Worm (Caenorhabditis elegans) whole organism, mixed stage, embryonic: ENCODE data around the gene ceh-90.

Experiments
- M03D4.4 ChIP-seq: sonication (generic microtip); optimal IDR thresholded peaks from 2 replicates; lab custom pipeline; 2017; ENCODE audit warnings: mild to moderate bottlenecking, missing genetic modification characterization, missing compliant biosample characterization
- bed-3 ChIP-seq: fragments of 200-800 bp; sonication (Bioruptor generic); optimal IDR thresholded peaks from 3 replicates; lab custom pipeline; 2018; ENCODE audit warnings: mild to moderate bottlenecking, missing genetic modification characterization, moderate library complexity, missing compliant biosample characterization
- ceh-39 ChIP-seq: fragments of 150-350 bp; optimal IDR thresholded peaks from 2 replicates; lab custom pipeline; 2014; ENCODE audit warnings: missing biosample characterization, missing genetic modification characterization
- ceh-43 ChIP-seq: fragments of 200-800 bp; sonication (Bioruptor generic); optimal IDR thresholded peaks from 2 replicates; lab custom pipeline; 2018; ENCODE audit warnings: mild to moderate bottlenecking, missing genetic modification characterization, moderate library complexity, missing compliant biosample characterization
- ces-1 ChIP-seq: fragments of 150-350 bp; optimal IDR thresholded peaks from 2 replicates; lab custom pipeline; 2014; ENCODE audit warnings: missing biosample characterization, missing genetic modification reagents, missing genetic modification characterization
- drap-1 ChIP-seq: fragments of 200-800 bp; sonication (Bioruptor generic); optimal IDR thresholded peaks from 3 replicates; lab custom pipeline; 2018; ENCODE audit warnings: mild to moderate bottlenecking, missing genetic modification characterization, missing compliant biosample characterization
- elt-1 ChIP-seq: sonication (generic microtip); optimal IDR thresholded peaks from 2 replicates; lab custom pipeline; 2017; ENCODE audit warnings: missing genetic modification characterization, mild to moderate bottlenecking, missing compliant biosample characterization, antibody characterized with exemption, moderate library complexity, borderline replicate concordance; ENCODE audit not compliant: insufficient read depth
- elt-3 ChIP-seq: fragments of 150-350 bp; optimal IDR thresholded peaks from 2 replicates; lab custom pipeline; 2014; ENCODE audit warnings: missing biosample characterization, missing genetic modification characterization
- flh-1 ChIP-seq: fragments of 200-800 bp; sonication (Bioruptor generic); optimal IDR thresholded peaks from 2 replicates; lab custom pipeline; 2018; ENCODE audit warnings: mild to moderate bottlenecking, missing genetic modification characterization, moderate library complexity, missing compliant biosample characterization
- ham-2 ChIP-seq: fragments of 200-800 bp; sonication (Bioruptor generic); optimal IDR thresholded peaks from 2 replicates; lab custom pipeline; 2018; ENCODE audit warnings: mild to moderate bottlenecking, missing genetic modification characterization, missing compliant biosample characterization
- hlh-1 ChIP-seq: fragments of 150-350 bp; optimal IDR thresholded peaks from 2 replicates; lab custom pipeline; 2014; ENCODE audit warnings: missing biosample characterization, missing genetic modification reagents, missing genetic modification characterization
- lin-13 ChIP-seq: fragments of 150-350 bp; optimal IDR thresholded peaks from 2 replicates; lab custom pipeline; 2014; ENCODE audit warnings: missing biosample characterization, missing genetic modification characterization
- lin-32 ChIP-seq: fragments of 200-800 bp; sonication (Bioruptor generic); optimal IDR thresholded peaks from 2 replicates; lab custom pipeline; 2018; ENCODE audit warnings: mild to moderate bottlenecking, missing genetic modification characterization, missing compliant biosample characterization
- mab-5 ChIP-seq: fragments of 150-350 bp; optimal IDR thresholded peaks from 2 replicates; lab custom pipeline; 2014; ENCODE audit warnings: missing biosample characterization, missing genetic modification characterization
- mep-1 ChIP-seq: fragments of 150-350 bp; optimal IDR thresholded peaks from 2 replicates; lab custom pipeline; 2017; ENCODE audit warnings: missing biosample characterization, missing genetic modification reagents, missing genetic modification characterization, inconsistent platforms
- mls-2 ChIP-seq: sonication (generic microtip); optimal IDR thresholded peaks from 2 replicates; lab custom pipeline; 2016; ENCODE audit warnings: mild to moderate bottlenecking, missing genetic modification characterization, moderate library complexity, missing compliant biosample characterization
- nhr-12 ChIP-seq: fragments of 150-350 bp; optimal IDR thresholded peaks from 2 replicates; lab custom pipeline; 2014; ENCODE audit warnings: missing biosample characterization, missing genetic modification characterization
- nhr-2 ChIP-seq: fragments of 150-350 bp; optimal IDR thresholded peaks from 2 replicates; lab custom pipeline; 2014; ENCODE audit warnings: missing biosample characterization, missing genetic modification characterization
- nhr-237 ChIP-seq: fragments of 150-350 bp; optimal IDR thresholded peaks from 2 replicates; lab custom pipeline; 2014; ENCODE audit warnings: missing biosample characterization, missing genetic modification characterization
- nhr-28 ChIP-seq: fragments of 150-350 bp; optimal IDR thresholded peaks from 2 replicates; lab custom pipeline; 2014; ENCODE audit warnings: missing biosample characterization, missing genetic modification characterization
- nhr-76 ChIP-seq: sonication (generic microtip); optimal IDR thresholded peaks from 2 replicates; lab custom pipeline; 2017; ENCODE audit warnings: missing biosample characterization, missing genetic modification characterization
- pha-4 ChIP-seq: fragments of 150-350 bp; optimal IDR thresholded peaks from 2 replicates; lab custom pipeline; 2018; ENCODE audit warnings: missing biosample characterization, missing genetic modification reagents, missing genetic modification characterization
- sem-2 ChIP-seq: fragments of 200-800 bp; sonication (Bioruptor generic); optimal IDR thresholded peaks from 2 replicates; lab custom pipeline; 2018; ENCODE audit warnings: mild to moderate bottlenecking, missing genetic modification characterization, missing compliant biosample characterization
- snpc-4 ChIP-seq: fragments of 150-350 bp; optimal IDR thresholded peaks from 2 replicates; lab custom pipeline; 2014; ENCODE audit warnings: missing biosample characterization, missing genetic modification characterization
- sptf-1 ChIP-seq: sonication (generic microtip); optimal IDR thresholded peaks from 2 replicates; lab custom pipeline; 2017; ENCODE audit warnings: mild to moderate bottlenecking, missing genetic modification characterization, moderate library complexity, missing compliant biosample characterization
- tbx-8 ChIP-seq: fragments of 200-800 bp; sonication (Bioruptor generic); optimal IDR thresholded peaks from 2 replicates; lab custom pipeline; 2018; ENCODE audit warnings: mild to moderate bottlenecking, missing genetic modification characterization, moderate library complexity, missing compliant biosample characterization
- unc-120 ChIP-seq: sonication (generic microtip); optimal IDR thresholded peaks from 2 replicates; lab custom pipeline; 2017; ENCODE audit warnings: missing genetic modification characterization, missing compliant biosample characterization; ENCODE audit not compliant: poor library complexity, severe bottlenecking
- unc-39 ChIP-seq: fragments of 150-350 bp; optimal IDR thresholded peaks from 2 replicates; lab custom pipeline; 2014; ENCODE audit warnings: missing biosample characterization, missing genetic modification characterization
- unc-62 ChIP-seq: fragments of 150-350 bp; optimal IDR thresholded peaks from 2 replicates; lab custom pipeline; 2014; ENCODE audit warnings: missing biosample characterization, missing genetic modification reagents, missing genetic modification characterization
- zip-8 ChIP-seq: fragments of 150-350 bp; optimal IDR thresholded peaks from 2 replicates; lab custom pipeline; 2014; ENCODE audit warnings: missing biosample characterization, missing genetic modification characterization
- ztf-11 ChIP-seq: fragments of 150-350 bp; optimal IDR thresholded peaks from 2 replicates; lab custom pipeline; 2014; ENCODE audit warnings: missing biosample characterization, missing genetic modification characterization

ceh-90 gene

ce11 chrX:14182514-14182913, 25.7 kb upstream of the ceh-90 start:
- TF ChIP-seq elt-3 (tag; lab: Kevin White, UChicago) = no peak
- no peak for TF ChIP-seq M03D4.4 (tag; lab: Kevin White, UChicago)
- TF ChIP-seq ceh-39 (tag; lab: Kevin White, UChicago) = no peak
- TF ChIP-seq unc-39 = no peak
- no peak for TF ChIP-seq sptf-1 (tag; lab: Kevin White, UChicago)
- TF ChIP-seq nhr-28 (tag; lab: Kevin White, UChicago) = no peak
- no peak for TF ChIP-seq mls-2
- no peak for TF ChIP-seq bed-3

ce11 chrX:14180151-14180550, 23.3 kb upstream of the ceh-90 start, which contains the start of gene C37E2.3:
TSS of gene C37E2.3 (plus strand) at chrX:14180451.
- TF ChIP-seq nhr-28 (tag; lab: Kevin White, UChicago) = no peak
- TF ChIP-seq ham-2 (GFP tag; lab: Kevin White, UChicago) = no peak
- no peak for TF ChIP-seq zip-8 (tag; lab: Kevin White, UChicago)
- no peak for TF ChIP-seq nhr-12 (tag; lab: Kevin White, UChicago)
- TF ChIP-seq nhr-2 = no peak
- no peak for TF ChIP-seq sptf-1 (tag; lab: Kevin White, UChicago)
- no peak for TF ChIP-seq unc-62 (GFP tag; lab: Kevin White, UChicago)
- TF ChIP-seq ceh-39 (tag; lab: Kevin White, UChicago) = no peak
- no peak for TF ChIP-seq unc-39
- TF ChIP-seq elt-1 (tag; lab: Kevin White, UChicago) = no peak
- no peak for TF ChIP-seq unc-120 (tag; lab: Kevin White, UChicago)
- no peak for TF ChIP-seq mep-1 (tag; lab: Kevin White, UChicago)
- TF ChIP-seq pha-4 (tag; lab: Kevin White, UChicago) = no peak
- TF ChIP-seq tbx-8 (GFP tag; lab: Kevin White, UChicago) = no peak
- TF ChIP-seq hlh-1 (tag; lab: Kevin White, UChicago) = no peak
- TF ChIP-seq ceh-43 (GFP tag; lab: Kevin White, UChicago) = no peak
- TF ChIP-seq mls-2 = no peak
- TF ChIP-seq sem-2 (GFP tag; lab: Kevin White, UChicago) = no peak
- no peak for TF ChIP-seq lin-13 (tag; lab: Kevin White, UChicago)
- TF ChIP-seq lin-32 = no peak

ce11 chrX:14179488-14179887, 22.7 kb upstream of the ceh-90 start:
- TF ChIP-seq tbx-8 (GFP tag; lab: Kevin White, UChicago) (no peak), mab-5 (no peak), sptf-1 (tag; lab: Kevin White, UChicago) (no peak), snpc-4 (tag; lab: Kevin White, UChicago) (no peak), drap-1 (no peak), unc-39 (no peak), ces-1 (no peak)

DNA sequence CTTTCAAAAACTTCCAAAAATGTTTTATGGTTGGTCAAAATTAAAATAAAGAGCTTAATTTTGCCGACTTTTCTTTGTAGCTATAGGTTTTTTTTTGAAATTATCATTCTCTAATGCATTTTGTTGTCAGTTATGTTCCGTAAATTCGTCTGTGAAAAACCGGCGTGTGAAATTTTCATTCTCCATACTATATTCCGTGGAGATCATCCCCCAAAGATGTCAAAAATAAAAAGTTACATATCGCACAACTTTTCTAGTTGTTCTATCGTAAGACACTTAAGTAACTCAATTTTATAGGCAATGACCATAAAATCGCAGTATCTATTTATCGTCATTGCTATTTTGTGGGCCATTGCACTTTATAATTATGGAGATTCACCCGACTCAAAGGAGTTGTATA, 21.9 kb upstream of the ceh-90 start, which contains the start of gene C37E2.10:
C37E2.10 (plus strand) TSS at position 301 of the 400 bp plus-strand sequence.
- no peak for TF ChIP-seq elt-1 (tag; lab: Kevin White, UChicago)
- no peak for TF ChIP-seq flh-1
- no peak for TF ChIP-seq drap-1
- TF ChIP-seq ceh-43 (GFP tag; lab: Kevin White, UChicago) = no peak
- no peak for TF ChIP-seq nhr-28 (tag; lab: Kevin White, UChicago)
- no peak for TF ChIP-seq bed-3
- TF ChIP-seq, all 35 proteins: peak for 0

DNA sequence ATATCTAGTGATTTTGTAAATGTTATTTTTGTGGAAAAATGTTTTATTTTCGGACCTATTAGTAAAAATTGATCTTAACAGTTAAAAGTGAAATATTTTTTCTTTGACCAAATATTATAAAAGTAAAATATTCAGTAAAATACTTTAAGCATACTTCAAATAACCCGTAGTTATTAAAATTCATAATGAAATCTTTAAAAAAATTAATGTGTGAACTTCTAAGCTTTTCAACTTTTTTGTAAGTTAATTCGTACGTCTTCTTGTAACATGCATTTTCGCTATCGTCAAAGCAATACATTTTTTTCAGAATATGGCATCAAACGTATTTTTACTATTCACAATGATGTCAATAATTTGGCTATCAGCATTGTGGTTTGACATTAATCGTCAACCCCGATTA, 18.9 kb upstream of the ceh-90 start, which contains the start of gene C37E2.2:
C37E2.2 (plus strand) TSS at position 301 of the 400 bp plus-strand sequence.
- TF ChIP-seq tbx-8 (GFP tag; lab: Kevin White, UChicago) (no peak), ztf-11 (tag; lab: Kevin White, UChicago) (no peak), nhr-237 (no peak), unc-39 (no peak), ces-1 (no peak), lin-13 (tag; lab: Kevin White, UChicago) (no peak), nhr-76 (no peak), sem-2 (GFP tag; lab: Kevin White, UChicago) (no peak)
- TF ChIP-seq, all 35 proteins: peak for 0
